Fruit fly (Drosophila melanogaster) whole organism, embryonic: Measurements from ENCODE around the gene CG32554.

Source experiments
- Bgb ChIP-seq: fragments of 200-800 bp; sonication (Bioruptor generic); IDR thresholded peaks from 2 replicates; pipeline ENCODE4 v1.3.6; 2022; ENCODE audit warnings: missing biosample characterization, missing genetic modification characterization; ENCODE audit not compliant: partially characterized antibody
- CG10543 ChIP-seq: fragments of 200-800 bp; sonication (Bioruptor generic); optimal IDR thresholded peaks from 3 replicates; lab custom pipeline; 2017; ENCODE audit warnings: missing biosample characterization, mild to moderate bottlenecking, missing genetic modification characterization, moderate library complexity
- CG11093 ChIP-seq: fragments of 200-800 bp; sonication (Bioruptor generic); IDR thresholded peaks from 3 replicates; pipeline ENCODE4 v1.3.6; 2022; ENCODE audit warnings: missing biosample characterization, missing genetic modification characterization
- CG11504 ChIP-seq: fragments of 200-800 bp; sonication (Bioruptor generic); optimal IDR thresholded peaks from 3 replicates; lab custom pipeline; 2019; ENCODE audit warnings: missing biosample characterization, mild to moderate bottlenecking, missing genetic modification characterization, moderate library complexity
- CG11560 ChIP-seq: fragments of 200-800 bp; sonication (Bioruptor generic); IDR thresholded peaks from 3 replicates; pipeline ENCODE4 v1.3.6; 2022; ENCODE audit warnings: missing biosample characterization, missing genetic modification characterization
- CG13296 ChIP-seq: fragments of 200-800 bp; sonication (Bioruptor generic); optimal IDR thresholded peaks from 3 replicates; lab custom pipeline; 2018; ENCODE audit warnings: missing biosample characterization, mild to moderate bottlenecking, missing genetic modification characterization
- CG13424 ChIP-seq: fragments of 200-800 bp; sonication (Bioruptor generic); optimal IDR thresholded peaks from 2 replicates; lab custom pipeline; 2019; ENCODE audit warnings: missing biosample characterization, mild to moderate bottlenecking, missing genetic modification characterization, moderate library complexity
- CG15514 ChIP-seq: fragments of 200-800 bp; sonication (Bioruptor generic); optimal IDR thresholded peaks from 3 replicates; lab custom pipeline; 2017; ENCODE audit warnings: missing biosample characterization, missing genetic modification characterization, mild to moderate bottlenecking, moderate library complexity, missing genetic modification reagents
- CG18011 ChIP-seq: fragments of 200-800 bp; sonication (Bioruptor generic); optimal IDR thresholded peaks from 2 replicates; lab custom pipeline; 2017; ENCODE audit warnings: missing biosample characterization, missing genetic modification characterization, mild to moderate bottlenecking, moderate library complexity, missing genotype
- CG2120 ChIP-seq: fragments of 200-800 bp; sonication (Bioruptor generic); optimal IDR thresholded peaks from 3 replicates; lab custom pipeline; 2016; ENCODE audit warnings: missing biosample characterization, missing genetic modification characterization
- CG34376 ChIP-seq: fragments of 200-800 bp; sonication (Bioruptor generic); optimal IDR thresholded peaks from 2 replicates; lab custom pipeline; 2018; ENCODE audit warnings: missing biosample characterization, mild to moderate bottlenecking, missing genetic modification characterization
- CG3995 ChIP-seq: fragments of 200-800 bp; sonication (Bioruptor generic); optimal IDR thresholded peaks from 3 replicates; lab custom pipeline; 2016; ENCODE audit warnings: missing biosample characterization, missing genetic modification characterization
- CG6654 ChIP-seq: fragments of 200-800 bp; sonication (Bioruptor generic); optimal IDR thresholded peaks from 2 replicates; lab custom pipeline; 2017; ENCODE audit warnings: missing biosample characterization, mild to moderate bottlenecking, missing genetic modification characterization
- CG7372 ChIP-seq: fragments of 200-800 bp; sonication (Bioruptor generic); IDR thresholded peaks from 2 replicates; pipeline ENCODE4 v1.3.6; 2022; ENCODE audit warnings: missing biosample characterization, missing genetic modification characterization
- CG8290 ChIP-seq, 3 experiments: fragments of 200-800 bp; sonication (Bioruptor generic); optimal IDR thresholded peaks; 2 replicates each; lab custom pipeline; 2016 to 2019; ENCODE audit warnings: missing biosample characterization in 3 of 3, missing genetic modification characterization in 3 of 3, mild to moderate bottlenecking in 2 of 3, moderate library complexity in 1 of 3
- CG8765 ChIP-seq: fragments of 200-800 bp; sonication (Bioruptor generic); IDR thresholded peaks from 2 replicates; pipeline ENCODE4 v1.3.6; 2022; ENCODE audit warnings: missing biosample characterization, missing genetic modification characterization
- Deaf1 ChIP-seq: fragments of 200-800 bp; optimal IDR thresholded peaks from 3 replicates; lab custom pipeline; 2019; ENCODE audit warnings: missing biosample characterization, mild to moderate bottlenecking, missing genetic modification characterization, moderate library complexity
- Dip3 ChIP-seq: fragments of 200-800 bp; sonication (Bioruptor generic); optimal IDR thresholded peaks from 3 replicates; lab custom pipeline; 2016; ENCODE audit warnings: missing biosample characterization, missing genetic modification characterization
- Ets65A ChIP-seq: fragments of 200-800 bp; sonication (Bioruptor generic); peaks from one replicate; lab custom pipeline; 2016; ENCODE audit warnings: missing biosample characterization, missing genetic modification characterization
- Gsc ChIP-seq: fragments of 200-800 bp; sonication (Bioruptor generic); IDR thresholded peaks from 2 replicates; pipeline ENCODE4 v1.3.6; 2022; ENCODE audit warnings: missing biosample characterization, missing genetic modification characterization
- HmgZ ChIP-seq: fragments of 200-800 bp; sonication (Bioruptor generic); optimal IDR thresholded peaks from 2 replicates; lab custom pipeline; 2018; ENCODE audit warnings: missing biosample characterization, mild to moderate bottlenecking, missing genetic modification characterization
- Hmx ChIP-seq: fragments of 200-800 bp; sonication (Bioruptor generic); optimal IDR thresholded peaks from 2 replicates; lab custom pipeline; 2016; ENCODE audit warnings: missing biosample characterization, missing genetic modification characterization
- Lim3 ChIP-seq: fragments of 200-800 bp; sonication (Bioruptor generic); IDR thresholded peaks from 2 replicates; pipeline ENCODE4 v1.3.6; 2022; ENCODE audit warnings: missing biosample characterization, missing genetic modification characterization
- MBD-R2 ChIP-seq: fragments of 200-800 bp; sonication (Bioruptor generic); IDR thresholded peaks from 2 replicates; pipeline ENCODE4 v1.3.6; 2022; ENCODE audit warnings: missing biosample characterization, missing genetic modification characterization
- Mrtf ChIP-seq: fragments of 200-800 bp; sonication (Bioruptor generic); IDR thresholded peaks from 3 replicates; pipeline ENCODE4 v1.3.6; 2022; ENCODE audit warnings: missing biosample characterization, missing genetic modification characterization
- Optix ChIP-seq: fragments of 200-800 bp; sonication (Bioruptor generic); IDR thresholded peaks from 3 replicates; pipeline ENCODE4 v1.3.6; 2022; ENCODE audit warnings: missing biosample characterization, missing genetic modification characterization
- PHDP ChIP-seq: fragments of 200-800 bp; sonication (Bioruptor generic); optimal IDR thresholded peaks from 3 replicates; lab custom pipeline; 2018; ENCODE audit warnings: missing biosample characterization, mild to moderate bottlenecking, missing genetic modification characterization, moderate library complexity
- Pdp1 ChIP-seq, 2 experiments: fragments of 200-800 bp; sonication (Bioruptor generic); optimal IDR thresholded peaks; 3 replicates each; lab custom pipeline; 2016; ENCODE audit warnings: missing biosample characterization in 2 of 2, missing genetic modification characterization in 2 of 2, mild to moderate bottlenecking in 1 of 2, moderate library complexity in 1 of 2
- Ptx1 ChIP-seq: fragments of 200-800 bp; sonication (Bioruptor generic); IDR thresholded peaks from 2 replicates; pipeline ENCODE4 v1.3.6; 2022; ENCODE audit warnings: missing biosample characterization, missing genetic modification characterization
- Ssrp ChIP-seq: fragments of 200-800 bp; sonication (Bioruptor generic); optimal IDR thresholded peaks from 2 replicates; lab custom pipeline; 2018; ENCODE audit warnings: missing biosample characterization, mild to moderate bottlenecking, missing genetic modification characterization, moderate library complexity
- bigmax ChIP-seq: fragments of 200-800 bp; sonication (Bioruptor generic); optimal IDR thresholded peaks from 2 replicates; lab custom pipeline; 2018; ENCODE audit warnings: missing biosample characterization, mild to moderate bottlenecking, missing genetic modification characterization
- cg ChIP-seq: fragments of 200-800 bp; sonication (Bioruptor generic); optimal IDR thresholded peaks from 3 replicates; lab custom pipeline; 2019; ENCODE audit warnings: missing biosample characterization, mild to moderate bottlenecking, missing genetic modification characterization, moderate library complexity
- dimm ChIP-seq: fragments of 200-800 bp; sonication (Bioruptor generic); IDR thresholded peaks from 2 replicates; pipeline ENCODE4 v1.3.6; 2022; ENCODE audit warnings: missing biosample characterization, missing genetic modification characterization
- dmrt11E ChIP-seq: fragments of 200-800 bp; sonication (Bioruptor generic); optimal IDR thresholded peaks from 3 replicates; lab custom pipeline; 2018; ENCODE audit warnings: missing biosample characterization, mild to moderate bottlenecking, missing genetic modification characterization, moderate library complexity
- exex ChIP-seq: fragments of 200-800 bp; sonication (Bioruptor generic); optimal IDR thresholded peaks from 4 replicates; lab custom pipeline; 2018; ENCODE audit warnings: missing biosample characterization, mild to moderate bottlenecking, missing genetic modification characterization, moderate library complexity
- grn ChIP-seq: fragments of 200-800 bp; sonication (Bioruptor generic); optimal IDR thresholded peaks from 3 replicates; lab custom pipeline; 2017; ENCODE audit warnings: missing biosample characterization, missing genetic modification characterization
- h ChIP-seq: fragments of >200 bp; optimal IDR thresholded peaks from 2 replicates; lab custom pipeline; 2017
- ham ChIP-seq: fragments of 200-800 bp; sonication (Bioruptor generic); IDR thresholded peaks from 2 replicates; pipeline ENCODE4 v1.3.6; 2022; ENCODE audit warnings: missing biosample characterization, missing genetic modification characterization
- hth ChIP-seq: fragments of >200 bp; optimal IDR thresholded peaks from 2 replicates; lab custom pipeline; 2017; ENCODE audit warnings: inconsistent platforms
- jing ChIP-seq: fragments of 200-800 bp; sonication (Bioruptor generic); optimal IDR thresholded peaks from 2 replicates; lab custom pipeline; 2018; ENCODE audit warnings: missing biosample characterization, mild to moderate bottlenecking, missing genetic modification characterization
- mirr ChIP-seq: fragments of 200-800 bp; sonication (Bioruptor generic); optimal IDR thresholded peaks from 3 replicates; lab custom pipeline; 2018; ENCODE audit warnings: missing biosample characterization, mild to moderate bottlenecking, missing genetic modification characterization
- nerfin-1 ChIP-seq: fragments of 200-800 bp; sonication (Bioruptor generic); optimal IDR thresholded peaks from 3 replicates; lab custom pipeline; 2019; ENCODE audit warnings: missing biosample characterization, mild to moderate bottlenecking, missing genetic modification characterization, moderate library complexity
- oc ChIP-seq: fragments of 200-800 bp; sonication (Bioruptor generic); optimal IDR thresholded peaks from 2 replicates; lab custom pipeline; 2018; ENCODE audit warnings: missing biosample characterization, mild to moderate bottlenecking, missing genetic modification characterization, moderate library complexity
- phol ChIP-seq: fragments of 200-800 bp; sonication (Bioruptor generic); optimal IDR thresholded peaks from 3 replicates; lab custom pipeline; 2018; ENCODE audit warnings: missing biosample characterization, mild to moderate bottlenecking, missing genetic modification characterization, moderate library complexity
- sens ChIP-seq: fragments of 200-800 bp; sonication (Bioruptor generic); peaks from one replicate; lab custom pipeline; 2016; ENCODE audit warnings: missing biosample characterization, missing genetic modification characterization
- sob ChIP-seq: fragments of 200-800 bp; sonication (Bioruptor generic); IDR thresholded peaks from 2 replicates; pipeline ENCODE4 v1.3.6; 2022; ENCODE audit warnings: missing biosample characterization, missing genetic modification characterization
- sqz ChIP-seq: fragments of 200-800 bp; sonication (Bioruptor generic); optimal IDR thresholded peaks from 3 replicates; lab custom pipeline; 2018; ENCODE audit warnings: missing biosample characterization, mild to moderate bottlenecking, missing genetic modification characterization
- sug ChIP-seq: fragments of 200-800 bp; optimal IDR thresholded peaks from 2 replicates; lab custom pipeline; 2019; ENCODE audit warnings: missing biosample characterization, mild to moderate bottlenecking, missing genetic modification characterization, moderate library complexity
- wek ChIP-seq: fragments of 200-800 bp; sonication (Bioruptor generic); optimal IDR thresholded peaks from 3 replicates; lab custom pipeline; 2018; ENCODE audit warnings: missing biosample characterization, mild to moderate bottlenecking, missing genetic modification characterization, moderate library complexity
- z ChIP-seq: fragments of 200-800 bp; sonication (Bioruptor generic); IDR thresholded peaks from 3 replicates; pipeline ENCODE4 v1.3.6; 2022; ENCODE audit warnings: missing biosample characterization, missing genetic modification characterization
- zen ChIP-seq: fragments of 200-800 bp; sonication (Bioruptor generic); optimal IDR thresholded peaks from 3 replicates; lab custom pipeline; 2018; ENCODE audit warnings: missing biosample characterization, mild to moderate bottlenecking, missing genetic modification characterization, moderate library complexity

Gene CG32554

DNA sequence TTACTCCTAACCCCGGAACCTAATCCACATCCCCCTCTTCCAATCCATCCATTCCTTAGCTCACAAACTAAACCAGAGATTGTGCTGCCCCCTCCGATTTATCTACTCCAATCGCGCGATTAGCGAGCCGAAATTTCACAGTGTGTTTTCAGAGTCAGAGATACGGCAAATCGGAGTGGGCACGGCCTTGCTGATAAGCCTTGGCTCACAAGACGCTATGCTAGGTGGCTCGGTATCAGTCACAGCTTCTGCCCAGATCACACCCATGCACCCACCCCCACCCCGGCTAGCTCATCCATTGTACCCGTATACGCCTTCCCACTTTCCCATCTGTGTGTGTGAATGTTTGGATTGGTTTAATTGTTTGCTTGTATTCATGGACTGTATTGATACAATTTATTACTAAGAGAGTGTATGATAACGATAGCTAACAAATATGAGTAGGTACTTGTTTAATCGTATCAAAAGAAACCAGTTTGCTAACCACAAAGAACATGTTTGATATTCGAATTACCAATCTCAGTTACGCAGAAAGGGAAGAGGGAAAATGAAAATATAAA lies 6.6 kb downstream of the CG32554 start (continued):
- no peak for TF ChIP-seq sqz
- TF ChIP-seq dimm (GFP tag; lab: Robert Waterston, UW): no peak
- no peak for TF ChIP-seq Deaf1
- peak; percentile 60 for TF ChIP-seq exex (tag; lab: Kevin White, UChicago)
- peak; percentile 44 for TF ChIP-seq grn (GFP tag; lab: Kevin White, UChicago)
- TF ChIP-seq bigmax (GFP tag; lab: Kevin White, UChicago): no peak
- no peak for TF ChIP-seq CG11093 (GFP tag; lab: Robert Waterston, UW)
- peak; percentile 12 for TF ChIP-seq PHDP (tag; lab: Kevin White, UChicago)
- peak; percentile 78 for TF ChIP-seq sug (tag; lab: Kevin White, UChicago)
- peak; percentile 17 for TF ChIP-seq HmgZ (tag; lab: Kevin White, UChicago)
- no peak for TF ChIP-seq Optix (GFP tag; lab: Robert Waterston, UW)
- TF ChIP-seq CG3995: peak; percentile 1
- TF ChIP-seq Ssrp (tag; lab: Kevin White, UChicago): no peak
- TF ChIP-seq Dip3: no peak
- peak; percentile 16 for TF ChIP-seq sens
- TF ChIP-seq CG34376: peak; percentile 86
- TF ChIP-seq oc (tag; lab: Kevin White, UChicago): no peak
- peak; percentile 4 for TF ChIP-seq CG10543 (GFP tag; lab: Kevin White, UChicago)
- TF ChIP-seq wek: no peak
- TF ChIP-seq mirr (GFP tag; lab: Kevin White, UChicago): peak; percentile 31
- peak; percentile 19 for TF ChIP-seq cg

DNA sequence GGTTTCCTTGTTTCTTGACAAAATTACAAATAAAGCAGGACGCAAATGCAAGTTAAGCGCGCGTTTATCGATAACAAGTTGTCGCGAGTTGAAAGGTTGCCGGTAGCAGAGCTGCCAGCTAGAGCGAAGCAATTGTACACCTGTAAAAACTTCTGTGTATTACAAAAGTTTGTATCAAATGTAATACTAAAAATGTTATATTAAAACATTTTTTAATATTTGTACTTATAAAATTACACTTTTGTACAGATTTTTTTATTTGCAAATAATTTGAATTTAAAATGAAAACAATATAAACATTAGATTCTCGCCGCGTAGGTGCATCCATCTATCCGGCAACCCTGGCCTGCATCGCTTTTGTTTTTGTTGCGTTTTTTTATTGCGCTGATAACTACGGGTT lies 7.9 kb downstream of the CG32554 start, which contains the start of the genes CG8142 and Ucp4A:
TSS of gene CG8142 (minus strand) at position 82 of the 400 bp plus-strand sequence.
TSS of gene Ucp4A (plus strand) at position 327 of the 400 bp plus-strand sequence.
- TF ChIP-seq jing (GFP tag; lab: Kevin White, UChicago) (no peak), CG13296 (GFP tag; lab: Kevin White, UChicago) (peak; percentile 91), Pdp1 (GFP tag; optimal IDR thresholded peaks at IDR 0.05; lab: Kevin White, UChicago) (peak; percentile 49 to 65), CG13424 (tag; lab: Kevin White, UChicago) (peak; percentile 96), Ets65A (GFP tag; lab: Kevin White, UChicago) (peak; percentile 96), ham (GFP tag; lab: Robert Waterston, UW) (peak; percentile 82; the same call in 1 of the 2 replicates), CG7372 (GFP tag; lab: Robert Waterston, UW) (peak; percentile 96), zen (tag; lab: Kevin White, UChicago) (peak; percentile 91), CG2120 (GFP tag; lab: Kevin White, UChicago) (peak; percentile 85), Bgb (peak; percentile 21; the same call in 1 of the 2 replicates), Hmx (no peak), CG8290 (GFP tag; optimal IDR thresholded peaks at IDR 0.05; lab: Kevin White, UChicago) (peak; percentile 69), CG8290 (tag; optimal IDR thresholded peaks at IDR 0.05; lab: Kevin White, UChicago) (peak in 1 of 2 experiments; percentile 5), CG6654 (GFP tag; lab: Kevin White, UChicago) (peak; percentile 62), CG15514 (GFP tag; lab: Kevin White, UChicago) (peak; percentile 85), nerfin-1 (tag; lab: Kevin White, UChicago) (peak; percentile 88), dmrt11E (tag; lab: Kevin White, UChicago) (peak; percentile 91), h (lab: Kevin White, UChicago) (no peak), CG18011 (GFP tag; lab: Kevin White, UChicago) (peak; percentile 69), phol (tag; lab: Kevin White, UChicago) (peak; percentile 95), CG11560 (tag; lab: Robert Waterston, UW) (peak; percentile 85), Ptx1 (GFP tag; lab: Robert Waterston, UW) (peak; percentile 98), Mrtf (peak; percentile 93), Gsc (GFP tag; lab: Robert Waterston, UW) (peak; percentile 88), CG8765 (GFP tag; lab: Robert Waterston, UW) (peak; percentile 88), CG11504 (tag; lab: Kevin White, UChicago) (peak; percentile 91), z (peak; percentile 29; the same call in 1 of the 3 replicates), sob (GFP tag; lab: Robert Waterston, UW) (peak; percentile 96), hth (lab: Kevin White, UChicago) (no peak), Lim3 (peak; percentile 87), MBD-R2 (peak; percentile 89)
